Worm (Caenorhabditis elegans) whole organism, L4 larva: Measurements from ENCODE around the gene ZK637.12.
A peak's percentile ranks its signal among the peaks of the same experiment; 100 is the strongest.

Source experiments
- F10B5.3 ChIP-seq: sonication (generic microtip); optimal IDR thresholded peaks from 2 replicates; lab custom pipeline; 2016; ENCODE audit warnings: mild to moderate bottlenecking, missing genetic modification characterization, missing compliant biosample characterization
- F26F4.8 ChIP-seq: fragments of 200-800 bp; sonication (Bioruptor generic); conservative IDR thresholded peaks from 2 replicates; pipeline ENCODE4 v1.3.6; 2022; ENCODE audit warnings: missing genetic modification characterization, missing compliant biosample characterization
- F44E2.7 ChIP-seq: fragments of 200-800 bp; sonication (Bioruptor generic); IDR thresholded peaks from 2 replicates; pipeline ENCODE4 v2.1.2; 2022; ENCODE audit warnings: missing genetic modification characterization, missing compliant biosample characterization
- T20F7.1 ChIP-seq: fragments of 200-800 bp; sonication (Bioruptor generic); optimal IDR thresholded peaks from 2 replicates; lab custom pipeline; 2018; ENCODE audit warnings: mild to moderate bottlenecking, missing genetic modification characterization, missing compliant biosample characterization
- T26A8.4 ChIP-seq: fragments of 200-800 bp; sonication (Bioruptor generic); IDR thresholded peaks from 2 replicates; pipeline ENCODE4 v1.3.6; 2022; ENCODE audit warnings: missing genetic modification characterization, missing compliant biosample characterization
- Y105C5A.15 ChIP-seq: fragments of 200-800 bp; sonication (Bioruptor generic); IDR thresholded peaks from 2 replicates; pipeline ENCODE4 v1.3.6; 2022; ENCODE audit warnings: missing genetic modification characterization, missing compliant biosample characterization
- Y48G9A.11 ChIP-seq: fragments of 200-800 bp; sonication (Bioruptor generic); IDR thresholded peaks from 2 replicates; pipeline ENCODE4 v1.3.6; 2022; ENCODE audit warnings: missing genetic modification reagents, missing genetic modification characterization, missing compliant biosample characterization
- ZK546.5 ChIP-seq, 2 experiments: sonication (generic microtip); optimal IDR thresholded peaks; 2 replicates each; lab custom pipeline; 2017; ENCODE audit warnings: missing biosample characterization in 2 of 2, missing genetic modification characterization in 2 of 2
- ama-1 ChIP-seq: fragments of 150-350 bp; optimal IDR thresholded peaks from 2 replicates; lab custom pipeline; 2014; ENCODE audit warnings: inconsistent platforms, mixed read lengths
- arid-1 ChIP-seq: fragments of 200-800 bp; sonication (Bioruptor generic); conservative IDR thresholded peaks from 2 replicates; pipeline ENCODE4 v1.3.6; 2022; ENCODE audit warnings: missing genetic modification reagents, missing genetic modification characterization, missing compliant biosample characterization
- attf-4 ChIP-seq: sonication (generic microtip); optimal IDR thresholded peaks from 3 replicates; lab custom pipeline; 2017; ENCODE audit warnings: missing biosample characterization, missing genetic modification characterization
- ceh-32 ChIP-seq: sonication (generic microtip); optimal IDR thresholded peaks from 2 replicates; lab custom pipeline; 2016; ENCODE audit warnings: mild to moderate bottlenecking, missing genetic modification characterization, missing compliant biosample characterization; ENCODE audit not compliant: poor library complexity
- ceh-44 ChIP-seq: fragments of 200-800 bp; sonication (Bioruptor generic); IDR thresholded peaks from 2 replicates; pipeline ENCODE4 v1.3.6; 2022; ENCODE audit warnings: missing genetic modification reagents, missing genetic modification characterization, missing compliant biosample characterization
- ceh-62 ChIP-seq: sonication (generic microtip); optimal IDR thresholded peaks from 2 replicates; lab custom pipeline; 2017; ENCODE audit warnings: missing biosample characterization, missing genetic modification characterization
- ceh-82 ChIP-seq: sonication (generic microtip); optimal IDR thresholded peaks from 2 replicates; lab custom pipeline; 2017; ENCODE audit warnings: missing biosample characterization, missing genetic modification characterization
- ces-1 ChIP-seq: fragments of 150-350 bp; sonication (generic microtip); optimal IDR thresholded peaks from 4 replicates; lab custom pipeline; 2014; ENCODE audit warnings: missing biosample characterization, missing genetic modification reagents, missing genetic modification characterization
- ctbp-1 ChIP-seq: fragments of 200-800 bp; sonication (Bioruptor generic); IDR thresholded peaks from 2 replicates; pipeline ENCODE4 v1.3.6; 2022; ENCODE audit warnings: missing genetic modification reagents, missing genetic modification characterization, missing compliant biosample characterization
- daf-12 ChIP-seq: fragments of 150-350 bp; optimal IDR thresholded peaks from 2 replicates; lab custom pipeline; 2014; ENCODE audit warnings: missing biosample characterization, missing genetic modification reagents, missing genetic modification characterization
- daf-19 ChIP-seq: fragments of 200-800 bp; sonication (Bioruptor generic); conservative IDR thresholded peaks from 2 replicates; pipeline ENCODE4 v1.3.6; 2022; ENCODE audit warnings: missing genetic modification characterization, missing compliant biosample characterization
- daf-8 ChIP-seq: fragments of 200-800 bp; sonication (Bioruptor generic); IDR thresholded peaks from 2 replicates; pipeline ENCODE4 v1.3.6; 2022; ENCODE audit warnings: missing genetic modification characterization, missing compliant biosample characterization
- dmd-6 ChIP-seq: fragments of 200-800 bp; sonication (Bioruptor generic); IDR thresholded peaks from 2 replicates; pipeline ENCODE4 v1.3.6; 2022; ENCODE audit warnings: missing genetic modification reagents, missing genetic modification characterization, missing compliant biosample characterization
- dpl-1 ChIP-seq: fragments of 150-350 bp; optimal IDR thresholded peaks from 2 replicates; lab custom pipeline; 2014; ENCODE audit warnings: missing biosample characterization, missing genetic modification reagents, missing genetic modification characterization
- duxl-1 ChIP-seq: sonication (generic microtip); optimal IDR thresholded peaks from 2 replicates; lab custom pipeline; 2016; ENCODE audit warnings: mild to moderate bottlenecking, missing genetic modification characterization, moderate library complexity, missing compliant biosample characterization; ENCODE audit not compliant: poor library complexity
- dve-1 ChIP-seq: sonication (generic microtip); optimal IDR thresholded peaks from 2 replicates; lab custom pipeline; 2017; ENCODE audit warnings: antibody characterized with exemption, mild to moderate bottlenecking, missing genetic modification characterization, missing compliant biosample characterization; ENCODE audit not compliant: insufficient read depth
- egl-43 ChIP-seq: fragments of 200-800 bp; sonication (Bioruptor generic); IDR thresholded peaks from 2 replicates; pipeline ENCODE4 v1.3.6; 2022; ENCODE audit warnings: missing genetic modification reagents, missing genetic modification characterization, missing compliant biosample characterization
- hif-1 ChIP-seq, 2 experiments: sonication (generic microtip); optimal IDR thresholded peaks; 2 replicates each; lab custom pipeline; 2016 to 2017; ENCODE audit warnings: missing compliant biosample characterization in 2 of 2, missing genetic modification characterization in 2 of 2, missing genetic modification reagents in 2 of 2, missing genotype in 2 of 2, mild to moderate bottlenecking in 1 of 2
- hlh-11 ChIP-seq: fragments of 200-800 bp; sonication (Bioruptor generic); optimal IDR thresholded peaks from 2 replicates; lab custom pipeline; 2018; ENCODE audit warnings: mild to moderate bottlenecking, missing genetic modification characterization, missing compliant biosample characterization
- hlh-30 ChIP-seq: sonication (generic microtip); optimal IDR thresholded peaks from 2 replicates; lab custom pipeline; 2017; ENCODE audit warnings: antibody characterized with exemption, mild to moderate bottlenecking, missing genetic modification characterization, missing compliant biosample characterization; ENCODE audit not compliant: insufficient read depth
- lin-1 ChIP-seq: fragments of 200-800 bp; sonication (Bioruptor generic); IDR thresholded peaks from 2 replicates; pipeline ENCODE4 v1.3.6; 2022; ENCODE audit warnings: missing genetic modification reagents, missing genetic modification characterization, missing compliant biosample characterization
- lin-15B ChIP-seq: fragments of 150-350 bp; sonication (generic microtip); optimal IDR thresholded peaks from 3 replicates; lab custom pipeline; 2014; ENCODE audit warnings: missing biosample characterization, missing genetic modification characterization
- lin-29 ChIP-seq: fragments of 200-800 bp; sonication (Bioruptor generic); IDR thresholded peaks from 2 replicates; pipeline ENCODE4 v1.3.6; 2022; ENCODE audit warnings: missing genetic modification reagents, missing genetic modification characterization, missing compliant biosample characterization
- lin-38 ChIP-seq: fragments of 200-800 bp; sonication (Bioruptor generic); IDR thresholded peaks from 2 replicates; pipeline ENCODE4 v1.3.6; 2022; ENCODE audit warnings: missing genetic modification reagents, missing genetic modification characterization, missing compliant biosample characterization
- lsy-2 ChIP-seq, 2 experiments: fragments of 150-350 bp in 1 of 2; sonication (generic microtip) in 1 of 2; optimal IDR thresholded peaks; 2 replicates each; lab custom pipeline; 2014 to 2017; ENCODE audit warnings: missing biosample characterization in 2 of 2, missing genetic modification characterization in 2 of 2
- madf-5 ChIP-seq, 2 experiments: fragments of 200-800 bp; sonication (Bioruptor generic); IDR thresholded peaks; 2 replicates each; pipeline ENCODE4 v1.3.6; 2022; ENCODE audit warnings: missing compliant biosample characterization in 2 of 2, missing genetic modification characterization in 2 of 2
- mep-1 ChIP-seq: fragments of 150-350 bp; sonication (generic microtip); optimal IDR thresholded peaks from 3 replicates; lab custom pipeline; 2014; ENCODE audit warnings: missing biosample characterization, missing genetic modification characterization
- mxl-2 ChIP-seq: fragments of 200-800 bp; sonication (Bioruptor generic); conservative IDR thresholded peaks from 2 replicates; pipeline ENCODE4 v1.3.6; 2022; ENCODE audit warnings: missing genetic modification reagents, missing genetic modification characterization, missing compliant biosample characterization
- nhr-111 ChIP-seq: fragments of 200-800 bp; sonication (Bioruptor generic); optimal IDR thresholded peaks from 2 replicates; lab custom pipeline; 2018; ENCODE audit warnings: mild to moderate bottlenecking, missing genetic modification characterization, missing compliant biosample characterization
- nhr-41 ChIP-seq: fragments of 200-800 bp; sonication (Bioruptor generic); IDR thresholded peaks from 2 replicates; pipeline ENCODE4 v1.3.6; 2022; ENCODE audit warnings: missing genetic modification reagents, missing genetic modification characterization, missing compliant biosample characterization
- nhr-6 ChIP-seq: fragments of 150-350 bp; optimal IDR thresholded peaks from 2 replicates; lab custom pipeline; 2014; ENCODE audit warnings: missing biosample characterization, missing genetic modification characterization
- nhr-77 ChIP-seq: fragments of 150-350 bp; optimal IDR thresholded peaks from 2 replicates; lab custom pipeline; 2014; ENCODE audit warnings: missing biosample characterization, missing genetic modification characterization
- pha-4 ChIP-seq, 2 experiments: fragments of 150-350 bp in 1 of 2; fragments of 200-800 bp in 1 of 2; sonication (Bioruptor generic) in 1 of 2; IDR thresholded peaks in 1 of 2; optimal IDR thresholded peaks in 1 of 2; 2 replicates each; pipeline versions ENCODE4 v1.3.6 to Lab custom; 2014 to 2022; ENCODE audit warnings: missing genetic modification characterization in 2 of 2, missing genetic modification reagents in 2 of 2, missing biosample characterization in 1 of 2, missing compliant biosample characterization in 1 of 2
- sdz-12 ChIP-seq: fragments of 200-800 bp; sonication (Bioruptor generic); optimal IDR thresholded peaks from 2 replicates; lab custom pipeline; 2018; ENCODE audit warnings: mild to moderate bottlenecking, missing genetic modification characterization, missing compliant biosample characterization
- spr-1 ChIP-seq: sonication (generic microtip); optimal IDR thresholded peaks from 2 replicates; lab custom pipeline; 2016; ENCODE audit warnings: mild to moderate bottlenecking, missing genetic modification characterization, missing compliant biosample characterization
- unc-130 ChIP-seq: sonication (generic microtip); optimal IDR thresholded peaks from 2 replicates; lab custom pipeline; 2016; ENCODE audit warnings: missing genetic modification reagents, missing genetic modification characterization, missing compliant biosample characterization
- unc-39 ChIP-seq: sonication (generic microtip); optimal IDR thresholded peaks from 2 replicates; lab custom pipeline; 2017; ENCODE audit warnings: missing biosample characterization, missing genetic modification characterization
- unc-62 ChIP-seq, 3 experiments: fragments of 150-350 bp in 1 of 3; sonication (generic microtip); optimal IDR thresholded peaks in 2 of 3; peaks in 1 of 3; 1 replicate in 1 of 3; 2 replicates in 2 of 3; lab custom pipeline; 2014 to 2017; ENCODE audit warnings: missing biosample characterization in 3 of 3, missing genetic modification characterization in 3 of 3, missing genetic modification reagents in 3 of 3, missing genotype in 1 of 3
- vab-7 ChIP-seq: fragments of 200-800 bp; sonication (Bioruptor generic); IDR thresholded peaks from 2 replicates; pipeline ENCODE4 v1.3.6; 2022; ENCODE audit warnings: missing genetic modification reagents, missing genetic modification characterization, missing compliant biosample characterization
- zag-1 ChIP-seq: fragments of 150-350 bp; optimal IDR thresholded peaks from 2 replicates; lab custom pipeline; 2014; ENCODE audit warnings: missing biosample characterization, missing genetic modification characterization
- zfp-2 ChIP-seq: sonication (generic microtip); optimal IDR thresholded peaks from 2 replicates; lab custom pipeline; 2016; ENCODE audit warnings: mild to moderate bottlenecking, missing genetic modification characterization, missing compliant biosample characterization
- ztf-11 ChIP-seq: fragments of 150-350 bp; optimal IDR thresholded peaks from 2 replicates; lab custom pipeline; 2014; ENCODE audit warnings: missing biosample characterization, missing genetic modification characterization

Gene ZK637.12

ce11 chrIII:8904044-8904443 lies 20.0 kb upstream of the ZK637.12 start, which contains the start of gene lin-9 (continued):
- TF ChIP-seq zfp-2 (tag; lab: Kevin White, UChicago): peak; percentile 67
- TF ChIP-seq ceh-32: peak; percentile 76
- TF ChIP-seq ZK546.5 (tag; optimal IDR thresholded peaks at IDR 0.05; lab: Kevin White, UChicago): peak in 1 of 2 experiments; percentile 26
- no peak for TF ChIP-seq ceh-82 (tag; lab: Kevin White, UChicago)
- peak; percentile 37 for TF ChIP-seq ces-1 (GFP tag; lab: Kevin White, UChicago)
- peak; percentile 96 for TF ChIP-seq dmd-6 (GFP tag; lab: Robert Waterston, UW)
- no peak for TF ChIP-seq unc-39
- TF ChIP-seq ceh-44 (GFP tag; lab: Robert Waterston, UW): peak; percentile 81
- peak; percentile 91 for TF ChIP-seq T20F7.1 (GFP tag; lab: Kevin White, UChicago)
- peak; percentile 97 for TF ChIP-seq mep-1 (tag; lab: Kevin White, UChicago)
- TF ChIP-seq daf-8 (GFP tag; lab: Robert Waterston, UW): no peak
- TF ChIP-seq nhr-77: peak; percentile 86
- no peak for TF ChIP-seq zag-1
- TF ChIP-seq pha-4 (GFP tag; IDR thresholded peaks at IDR 0.05; lab: Robert Waterston, UW): peak; percentile 93
- no peak for TF ChIP-seq pha-4 (tag; optimal IDR thresholded peaks at IDR 0.05; lab: Kevin White, UChicago)
- peak; percentile 97 for TF ChIP-seq dpl-1 (GFP tag; lab: Kevin White, UChicago)
- TF ChIP-seq egl-43 (GFP tag; lab: Robert Waterston, UW): peak; percentile 93
- no peak for TF ChIP-seq ceh-62 (tag; lab: Kevin White, UChicago)
- peak; percentile 99 to 100 for TF ChIP-seq lsy-2 (tag; optimal IDR thresholded peaks at IDR 0.05; lab: Kevin White, UChicago)
- peak; percentile 97 for TF ChIP-seq ctbp-1 (GFP tag; lab: Robert Waterston, UW)
- TF ChIP-seq nhr-111 (GFP tag; lab: Kevin White, UChicago): no peak
- peak; percentile 94 for TF ChIP-seq nhr-6 (tag; lab: Kevin White, UChicago)
- TF ChIP-seq spr-1 (tag; lab: Kevin White, UChicago): peak; percentile 93
- peak; percentile 76 for TF ChIP-seq vab-7
- TF ChIP-seq unc-130 (GFP tag; lab: Kevin White, UChicago): peak; percentile 81
- no peak for TF ChIP-seq F26F4.8 (GFP tag; lab: Robert Waterston, UW)
- no peak for TF ChIP-seq attf-4 (tag; lab: Kevin White, UChicago)
- peak; percentile 67; the same call in 1 of the 2 replicates for TF ChIP-seq mxl-2 (GFP tag; lab: Robert Waterston, UW)
- peak; percentile 78 for TF ChIP-seq lin-29 (GFP tag; lab: Robert Waterston, UW)
- no peak for TF ChIP-seq nhr-41 (GFP tag; lab: Robert Waterston, UW)
- TF ChIP-seq ztf-11 (tag; lab: Kevin White, UChicago): no peak
- TF ChIP-seq unc-62 (GFP tag; optimal IDR thresholded peaks at IDR 0.05 in 1 of 2; lab: Kevin White, UChicago): peak; percentile 3 to 98
- TF ChIP-seq unc-62 (tag; optimal IDR thresholded peaks at IDR 0.05; lab: Kevin White, UChicago): no peak
- TF ChIP-seq F44E2.7: 0 out of 2 replicates have a peak, but pooled peaks have one; percentile 24
- peak; percentile 83 for TF ChIP-seq lin-15B
- TF ChIP-seq lin-1 (GFP tag; lab: Robert Waterston, UW): peak; percentile 93
- TF ChIP-seq daf-19 (GFP tag; lab: Robert Waterston, UW): no peak
- TF ChIP-seq duxl-1: peak; percentile 94
- peak; percentile 57 to 89 for TF ChIP-seq hif-1 (tag; optimal IDR thresholded peaks at IDR 0.05; lab: Kevin White, UChicago)
- peak; percentile 95 for TF ChIP-seq arid-1 (GFP tag; lab: Robert Waterston, UW)
- TF ChIP-seq hlh-11 (tag; lab: Kevin White, UChicago): peak; percentile 100
- TF ChIP-seq dve-1 (tag; lab: Kevin White, UChicago): peak; percentile 99
- peak; percentile 92 for TF ChIP-seq lin-38 (GFP tag; lab: Robert Waterston, UW)
- no peak for TF ChIP-seq Y105C5A.15 (GFP tag; lab: Robert Waterston, UW)
- TF ChIP-seq madf-5 (GFP tag; IDR thresholded peaks at IDR 0.05; lab: Robert Waterston, UW): no peak
- peak; percentile 47 for TF ChIP-seq ama-1 (lab: Kevin White, UChicago)
- peak; percentile 98 for TF ChIP-seq T26A8.4 (GFP tag; lab: Robert Waterston, UW)
- TF ChIP-seq Y48G9A.11 (GFP tag; lab: Robert Waterston, UW): peak; percentile 91
- no peak for TF ChIP-seq daf-12 (tag; lab: Kevin White, UChicago)
- TF ChIP-seq sdz-12 (GFP tag; lab: Kevin White, UChicago): no peak
- TF ChIP-seq hlh-30 (tag; lab: Kevin White, UChicago): peak; percentile 96
- peak; percentile 90 for TF ChIP-seq F10B5.3 (tag; lab: Kevin White, UChicago)
